Fruit fly (Drosophila melanogaster) whole organism, embryonic: ENCODE results near the gene CG31827.

Experiments used
- Adf1 ChIP-seq: fragments of 200-800 bp; sonication (Bioruptor generic); IDR thresholded peaks from 2 replicates; pipeline ENCODE4 v1.3.6; 2022; ENCODE audit warnings: missing biosample characterization, missing genetic modification characterization
- Aef1 ChIP-seq: fragments of 200-800 bp; sonication (Bioruptor generic); IDR thresholded peaks from 3 replicates; pipeline ENCODE4 v1.3.6; 2022; ENCODE audit warnings: missing biosample characterization, missing genetic modification characterization
- Asciz ChIP-seq: fragments of 200-800 bp; sonication (Bioruptor generic); optimal IDR thresholded peaks from 2 replicates; lab custom pipeline; 2017; ENCODE audit warnings: missing biosample characterization, mild to moderate bottlenecking, missing genetic modification characterization, missing genetic modification reagents
- Atf6 ChIP-seq: fragments of 200-800 bp; sonication (Bioruptor generic); IDR thresholded peaks from 2 replicates; pipeline ENCODE4 v1.3.6; 2022; ENCODE audit warnings: missing biosample characterization, missing genetic modification characterization
- Awh ChIP-seq: fragments of 200-800 bp; sonication (Bioruptor generic); IDR thresholded peaks from 2 replicates; pipeline ENCODE4, ENCODE4 v1.3.6; 2022; ENCODE audit warnings: missing biosample characterization, missing genetic modification characterization
- BEAF-32 ChIP-seq: fragments of 200-800 bp; sonication (Bioruptor generic); optimal IDR thresholded peaks from 3 replicates; lab custom pipeline; 2017; ENCODE audit warnings: missing biosample characterization, missing genetic modification characterization, mild to moderate bottlenecking, moderate library complexity, missing genetic modification reagents
- C15 ChIP-seq: fragments of 200-800 bp; sonication (Bioruptor generic); IDR thresholded peaks from 3 replicates; pipeline ENCODE4 v1.3.6; 2022; ENCODE audit warnings: missing biosample characterization, missing genetic modification characterization
- CG10959 ChIP-seq: fragments of 200-800 bp; sonication (Bioruptor generic); IDR thresholded peaks from 2 replicates; pipeline ENCODE4 v1.3.6; 2022; ENCODE audit warnings: missing biosample characterization, missing genetic modification characterization
- CG14441 ChIP-seq: fragments of 200-800 bp; sonication (Bioruptor generic); IDR thresholded peaks from 2 replicates; pipeline ENCODE4 v1.3.6; 2022; ENCODE audit warnings: missing biosample characterization, missing genetic modification characterization
- CG14710 ChIP-seq: fragments of 200-800 bp; sonication (Bioruptor generic); optimal IDR thresholded peaks from 3 replicates; lab custom pipeline; 2019; ENCODE audit warnings: missing biosample characterization, mild to moderate bottlenecking, missing genetic modification characterization, moderate library complexity
- CG17361 ChIP-seq: fragments of 200-800 bp; sonication (Bioruptor generic); IDR thresholded peaks from 3 replicates; pipeline ENCODE4 v1.3.6; 2022; ENCODE audit warnings: missing biosample characterization, missing genetic modification characterization
- CG2116 ChIP-seq: fragments of 200-800 bp; sonication (Bioruptor generic); optimal IDR thresholded peaks from 3 replicates; lab custom pipeline; 2018; ENCODE audit warnings: missing biosample characterization, mild to moderate bottlenecking, missing genetic modification characterization
- CG2120 ChIP-seq: fragments of 200-800 bp; sonication (Bioruptor generic); optimal IDR thresholded peaks from 3 replicates; lab custom pipeline; 2016; ENCODE audit warnings: missing biosample characterization, missing genetic modification characterization
- CG2678 ChIP-seq: fragments of 200-800 bp; sonication (Bioruptor generic); optimal IDR thresholded peaks from 3 replicates; lab custom pipeline; 2019; ENCODE audit warnings: missing biosample characterization, mild to moderate bottlenecking, missing genetic modification characterization, moderate library complexity
- CG2712 ChIP-seq: fragments of 200-800 bp; optimal IDR thresholded peaks from 3 replicates; lab custom pipeline; 2019; ENCODE audit warnings: missing biosample characterization, mild to moderate bottlenecking, missing genetic modification characterization, moderate library complexity
- CG3065 ChIP-seq: fragments of 200-800 bp; sonication (Bioruptor generic); optimal IDR thresholded peaks from 2 replicates; lab custom pipeline; 2016; ENCODE audit warnings: missing biosample characterization, missing genetic modification characterization
- CG32772 ChIP-seq: fragments of 200-800 bp; sonication (Bioruptor generic); IDR thresholded peaks from 2 replicates; pipeline ENCODE4 v1.3.6; 2022; ENCODE audit warnings: missing biosample characterization, missing genetic modification characterization
- CG3407 ChIP-seq: fragments of 200-800 bp; sonication (Bioruptor generic); optimal IDR thresholded peaks from 2 replicates; lab custom pipeline; 2018; ENCODE audit warnings: missing biosample characterization, mild to moderate bottlenecking, missing genetic modification characterization
- CG5180 ChIP-seq: fragments of 200-800 bp; sonication (Bioruptor generic); optimal IDR thresholded peaks from 3 replicates; lab custom pipeline; 2017; ENCODE audit warnings: missing biosample characterization, missing genetic modification characterization, mild to moderate bottlenecking, moderate library complexity, missing genetic modification reagents
- CG7271 ChIP-seq: fragments of 200-800 bp; sonication (Bioruptor generic); optimal IDR thresholded peaks from 2 replicates; lab custom pipeline; 2018; ENCODE audit warnings: missing biosample characterization, mild to moderate bottlenecking, missing genetic modification characterization, moderate library complexity
- CG8281 ChIP-seq: fragments of 200-800 bp; sonication (Bioruptor generic); optimal IDR thresholded peaks from 2 replicates; lab custom pipeline; 2018; ENCODE audit warnings: missing biosample characterization, mild to moderate bottlenecking, missing genetic modification characterization, moderate library complexity
- Dad ChIP-seq: fragments of 200-800 bp; sonication (Bioruptor generic); optimal IDR thresholded peaks from 3 replicates; lab custom pipeline; 2016; ENCODE audit warnings: missing biosample characterization, missing genetic modification characterization
- Dbx ChIP-seq: fragments of 200-800 bp; sonication (Bioruptor generic); IDR thresholded peaks from 3 replicates; pipeline ENCODE4 v1.3.6; 2022; ENCODE audit warnings: missing biosample characterization, missing genetic modification characterization
- Dref ChIP-seq: fragments of 200-800 bp; sonication (Bioruptor generic); IDR thresholded peaks from 2 replicates; pipeline ENCODE4 v1.3.6; 2022; ENCODE audit warnings: missing biosample characterization, missing genetic modification characterization
- Fer1 ChIP-seq: fragments of 200-800 bp; sonication (Bioruptor generic); optimal IDR thresholded peaks from 2 replicates; lab custom pipeline; 2017; ENCODE audit warnings: missing biosample characterization, mild to moderate bottlenecking, missing genetic modification characterization
- HLHmδ ChIP-seq: fragments of 200-800 bp; sonication (Bioruptor generic); optimal IDR thresholded peaks from 2 replicates; lab custom pipeline; 2018; ENCODE audit warnings: missing biosample characterization, mild to moderate bottlenecking, missing genetic modification characterization, moderate library complexity
- Hmx ChIP-seq: fragments of 200-800 bp; sonication (Bioruptor generic); optimal IDR thresholded peaks from 2 replicates; lab custom pipeline; 2016; ENCODE audit warnings: missing biosample characterization, missing genetic modification characterization
- Hsf ChIP-seq: fragments of 200-800 bp; sonication (Bioruptor generic); optimal IDR thresholded peaks from 3 replicates; lab custom pipeline; 2016; ENCODE audit warnings: missing biosample characterization, missing genetic modification characterization
- Sox100B ChIP-seq: fragments of 200-800 bp; sonication (Bioruptor generic); optimal IDR thresholded peaks from 3 replicates; lab custom pipeline; 2018; ENCODE audit warnings: missing biosample characterization, mild to moderate bottlenecking, missing genetic modification characterization
- ab ChIP-seq: fragments of 200-800 bp; sonication (Bioruptor generic); optimal IDR thresholded peaks from 2 replicates; lab custom pipeline; 2016; ENCODE audit warnings: missing biosample characterization, missing genetic modification characterization
- ato ChIP-seq: fragments of 200-800 bp; sonication (Bioruptor generic); IDR thresholded peaks from 2 replicates; pipeline ENCODE4 v1.3.6; 2022; ENCODE audit warnings: missing biosample characterization, missing genetic modification characterization; ENCODE audit not compliant: partially characterized antibody
- az2 ChIP-seq: fragments of 200-800 bp; sonication (Bioruptor generic); optimal IDR thresholded peaks from 3 replicates; lab custom pipeline; 2016; ENCODE audit warnings: missing biosample characterization, missing genetic modification characterization
- ewg ChIP-seq: fragments of 200-800 bp; sonication (Bioruptor generic); optimal IDR thresholded peaks from 3 replicates; lab custom pipeline; 2017; ENCODE audit warnings: mild to moderate bottlenecking, missing biosample characterization, missing genetic modification reagents, missing genetic modification characterization
- eyg ChIP-seq: fragments of 200-800 bp; sonication (Bioruptor generic); optimal IDR thresholded peaks from 3 replicates; lab custom pipeline; 2016; ENCODE audit warnings: missing biosample characterization, missing genetic modification characterization
- ftz-f1 ChIP-seq: fragments of 200-800 bp; sonication (Bioruptor generic); optimal IDR thresholded peaks from 2 replicates; lab custom pipeline; 2016; ENCODE audit warnings: missing biosample characterization, missing genetic modification characterization
- grau ChIP-seq: fragments of 200-800 bp; optimal IDR thresholded peaks from 3 replicates; lab custom pipeline; 2019; ENCODE audit warnings: missing biosample characterization, mild to moderate bottlenecking, missing genetic modification characterization, moderate library complexity
- gro ChIP-seq: fragments of 200-800 bp; sonication (Bioruptor generic); optimal IDR thresholded peaks from 2 replicates; lab custom pipeline; 2016; ENCODE audit warnings: missing biosample characterization, missing genetic modification characterization
- gsb ChIP-seq: fragments of 200-800 bp; sonication (Bioruptor generic); IDR thresholded peaks from 2 replicates; pipeline ENCODE4 v1.3.6; 2022; ENCODE audit warnings: missing biosample characterization, missing genetic modification characterization
- jing ChIP-seq: fragments of 200-800 bp; sonication (Bioruptor generic); optimal IDR thresholded peaks from 2 replicates; lab custom pipeline; 2018; ENCODE audit warnings: missing biosample characterization, mild to moderate bottlenecking, missing genetic modification characterization
- kay ChIP-seq: fragments of 200-800 bp; sonication (Bioruptor generic); optimal IDR thresholded peaks from 2 replicates; lab custom pipeline; 2016; ENCODE audit warnings: missing biosample characterization, missing genetic modification characterization
- nom ChIP-seq: fragments of 200-800 bp; sonication (Bioruptor generic); optimal IDR thresholded peaks from 2 replicates; lab custom pipeline; 2017; ENCODE audit warnings: missing biosample characterization, missing genetic modification characterization, mild to moderate bottlenecking, moderate library complexity, missing genetic modification reagents
- pho ChIP-seq: fragments of 200-800 bp; sonication (Bioruptor generic); optimal IDR thresholded peaks from 2 replicates; lab custom pipeline; 2016; ENCODE audit warnings: missing biosample characterization, missing genetic modification characterization
- ranshi ChIP-seq: fragments of 200-800 bp; sonication (Bioruptor generic); IDR thresholded peaks from 2 replicates; pipeline ENCODE4 v1.3.6; 2022; ENCODE audit warnings: missing biosample characterization, missing genetic modification characterization
- ro ChIP-seq: fragments of 200-800 bp; sonication (Bioruptor generic); IDR thresholded peaks from 2 replicates; pipeline ENCODE4 v1.3.6; 2022; ENCODE audit warnings: missing biosample characterization, missing genetic modification characterization
- sc ChIP-seq, 3 experiments: fragments of >200 bp in 2 of 3; fragments of 200-800 bp in 1 of 3; sonication (Bioruptor generic) in 1 of 3; optimal IDR thresholded peaks; 2 replicates in 2 of 3; 3 replicates in 1 of 3; lab custom pipeline; 2017; ENCODE audit warnings: mild to moderate bottlenecking in 1 of 3, missing biosample characterization in 1 of 3, missing genetic modification characterization in 1 of 3, missing genetic modification reagents in 1 of 3
- seq ChIP-seq: fragments of 200-800 bp; sonication (Bioruptor generic); IDR thresholded peaks from 2 replicates; pipeline ENCODE4 v1.3.6; 2022; ENCODE audit warnings: missing biosample characterization, missing genetic modification characterization
- sima ChIP-seq: fragments of 200-800 bp; sonication (Bioruptor generic); optimal IDR thresholded peaks from 2 replicates; lab custom pipeline; 2016; ENCODE audit warnings: missing biosample characterization, missing genetic modification characterization
- trem ChIP-seq: fragments of 200-800 bp; optimal IDR thresholded peaks from 3 replicates; lab custom pipeline; 2019; ENCODE audit warnings: missing biosample characterization, mild to moderate bottlenecking, missing genetic modification characterization, moderate library complexity
- wdn ChIP-seq: fragments of 200-800 bp; sonication (Bioruptor generic); IDR thresholded peaks from 2 replicates; pipeline ENCODE4 v1.3.6; 2022; ENCODE audit warnings: missing biosample characterization, missing genetic modification characterization
- zen ChIP-seq: fragments of 200-800 bp; sonication (Bioruptor generic); optimal IDR thresholded peaks from 3 replicates; lab custom pipeline; 2018; ENCODE audit warnings: missing biosample characterization, mild to moderate bottlenecking, missing genetic modification characterization, moderate library complexity

The CG31827 gene

dm6 chr2L:15747394-15748260 lies 42.7 kb downstream of the CG31827 start, which contains the start of gene CycE (continued):
- TF ChIP-seq grau (tag; lab: Kevin White, UChicago) (no peak), wdn (GFP tag; lab: Robert Waterston, UW) (no peak), sc (optimal IDR thresholded peaks at IDR 0.05; lab: Kevin White, UChicago) (no peak), sc (GFP tag; optimal IDR thresholded peaks at IDR 0.05; lab: Kevin White, UChicago) (no peak), CG2678 (tag; lab: Kevin White, UChicago) (no peak), CG7271 (tag; lab: Kevin White, UChicago) (no peak), ranshi (GFP tag; lab: Robert Waterston, UW) (no peak), Asciz (GFP tag; lab: Kevin White, UChicago) (no peak), sima (GFP tag; lab: Kevin White, UChicago) (no peak), CG2116 (GFP tag; lab: Kevin White, UChicago) (peak; percentile 44), CG14441 (no peak), Dad (no peak), Adf1 (peak; percentile 93), trem (tag; lab: Kevin White, UChicago) (no peak), pho (GFP tag; lab: Kevin White, UChicago) (no peak), gro (no peak), HLHmδ (GFP tag; lab: Kevin White, UChicago) (no peak), Aef1 (no peak), Hmx (GFP tag; lab: Kevin White, UChicago) (no peak), BEAF-32 (GFP tag; lab: Kevin White, UChicago) (no peak), CG3407 (no peak), ro (GFP tag; lab: Robert Waterston, UW) (no peak), CG2120 (GFP tag; lab: Kevin White, UChicago) (no peak), Hsf (no peak), az2 (GFP tag; lab: Kevin White, UChicago) (no peak), CG8281 (no peak), gsb (GFP tag; lab: Robert Waterston, UW) (no peak), Atf6 (no peak), CG32772 (GFP tag; lab: Robert Waterston, UW) (no peak), Awh (GFP tag; lab: Robert Waterston, UW) (no peak), zen (no peak), ewg (peak; percentile 34), Sox100B (GFP tag; lab: Kevin White, UChicago) (no peak), ftz-f1 (GFP tag; lab: Kevin White, UChicago) (no peak), Dbx (GFP tag; lab: Robert Waterston, UW) (0 out of 3 replicates have a peak, but pooled peaks have one; percentile 31), eyg (GFP tag; lab: Kevin White, UChicago) (no peak), CG2712 (tag; lab: Kevin White, UChicago) (no peak), CG14710 (tag; lab: Kevin White, UChicago) (no peak), CG3065 (no peak), ato (no peak), nom (no peak), Fer1 (GFP tag; lab: Kevin White, UChicago) (no peak), kay (GFP tag; lab: Kevin White, UChicago) (no peak), ab (no peak), Dref (GFP tag; lab: Robert Waterston, UW) (no peak), seq (GFP tag; lab: Robert Waterston, UW) (no peak), CG10959 (GFP tag; lab: Robert Waterston, UW) (no peak), CG5180 (GFP tag; lab: Kevin White, UChicago) (no peak), C15 (GFP tag; lab: Robert Waterston, UW) (no peak), CG17361 (GFP tag; lab: Robert Waterston, UW) (no peak), jing (GFP tag; lab: Kevin White, UChicago) (no peak)
